Fruit fly (Drosophila melanogaster) whole organism, pupa: ENCODE measurements around the gene DIP-kappa.

Experiments
- CG10348 ChIP-seq: fragments of 200-800 bp; sonication (Bioruptor generic); IDR thresholded peaks from 2 replicates; pipeline ENCODE4 v1.3.6; 2022; ENCODE audit warnings: missing biosample characterization, missing genetic modification characterization
- CG12605 ChIP-seq: fragments of 200-800 bp; sonication (Bioruptor generic); IDR thresholded peaks from 2 replicates; pipeline ENCODE4 v1.3.6; 2022; ENCODE audit warnings: missing biosample characterization, missing genetic modification characterization
- CG13204 ChIP-seq: fragments of 200-800 bp; sonication (Bioruptor generic); optimal IDR thresholded peaks from 2 replicates; lab custom pipeline; 2018; ENCODE audit warnings: missing biosample characterization, mild to moderate bottlenecking, missing genetic modification characterization, moderate library complexity
- CG14655 ChIP-seq: fragments of 200-800 bp; sonication (Bioruptor generic); optimal IDR thresholded peaks from 3 replicates; lab custom pipeline; 2017; ENCODE audit warnings: mild to moderate bottlenecking, missing biosample characterization, missing genetic modification reagents, missing genetic modification characterization
- CG15710 ChIP-seq: fragments of 200-800 bp; sonication (Bioruptor generic); optimal IDR thresholded peaks from 2 replicates; lab custom pipeline; 2018; ENCODE audit warnings: missing biosample characterization, mild to moderate bottlenecking, missing genetic modification characterization, moderate library complexity
- CG17806 ChIP-seq: fragments of 200-800 bp; sonication (Bioruptor generic); optimal IDR thresholded peaks from 2 replicates; lab custom pipeline; 2018; ENCODE audit warnings: missing biosample characterization, mild to moderate bottlenecking, missing genetic modification characterization, moderate library complexity
- CG32121 ChIP-seq: fragments of 200-800 bp; sonication (Bioruptor generic); IDR thresholded peaks from 2 replicates; pipeline ENCODE4 v1.3.6; 2022; ENCODE audit warnings: missing biosample characterization, missing genetic modification characterization
- CG34367 ChIP-seq: fragments of 200-800 bp; sonication (Bioruptor generic); optimal IDR thresholded peaks from 2 replicates; lab custom pipeline; 2018; ENCODE audit warnings: missing biosample characterization, mild to moderate bottlenecking, missing genetic modification characterization
- CG4496 ChIP-seq: fragments of 200-800 bp; sonication (Bioruptor generic); IDR thresholded peaks from 3 replicates; pipeline ENCODE4 v1.3.6; 2022; ENCODE audit warnings: missing biosample characterization, missing genetic modification characterization
- CG8159 ChIP-seq: fragments of 200-800 bp; sonication (Bioruptor generic); optimal IDR thresholded peaks from 3 replicates; lab custom pipeline; 2018; ENCODE audit warnings: missing biosample characterization, mild to moderate bottlenecking, missing genetic modification characterization, moderate library complexity
- CG8301 ChIP-seq: fragments of 200-800 bp; sonication (Bioruptor generic); optimal IDR thresholded peaks from 2 replicates; lab custom pipeline; 2018; ENCODE audit warnings: missing biosample characterization, mild to moderate bottlenecking, missing genetic modification characterization
- CG9948 ChIP-seq: fragments of 200-800 bp; sonication (Bioruptor generic); optimal IDR thresholded peaks from 2 replicates; lab custom pipeline; 2018; ENCODE audit warnings: missing biosample characterization, mild to moderate bottlenecking, missing genetic modification characterization, moderate library complexity
- D1 ChIP-seq: fragments of 200-800 bp; sonication (Bioruptor generic); optimal IDR thresholded peaks from 2 replicates; lab custom pipeline; 2018; ENCODE audit warnings: missing biosample characterization, mild to moderate bottlenecking, missing genetic modification characterization, moderate library complexity
- EcR ChIP-seq: fragments of 200-800 bp; sonication (Bioruptor generic); optimal IDR thresholded peaks from 3 replicates; lab custom pipeline; 2019; ENCODE audit warnings: missing biosample characterization, missing genetic modification characterization, mild to moderate bottlenecking, moderate library complexity, missing genetic modification reagents
- Ets98B ChIP-seq: fragments of 200-800 bp; sonication (Bioruptor generic); IDR thresholded peaks from 2 replicates; pipeline ENCODE4 v1.3.6; 2022; ENCODE audit warnings: missing biosample characterization, missing genetic modification characterization
- Pif1A ChIP-seq: fragments of 200-800 bp; sonication (Bioruptor generic); optimal IDR thresholded peaks from 3 replicates; lab custom pipeline; 2016; ENCODE audit warnings: missing biosample characterization, missing genetic modification characterization
- Pif1B ChIP-seq: fragments of 200-800 bp; sonication (Bioruptor generic); optimal IDR thresholded peaks from 3 replicates; lab custom pipeline; 2016; ENCODE audit warnings: missing biosample characterization, missing genetic modification characterization
- Snoo ChIP-seq: fragments of 200-800 bp; sonication (Bioruptor generic); optimal IDR thresholded peaks from 3 replicates; lab custom pipeline; 2017; ENCODE audit warnings: missing biosample characterization, mild to moderate bottlenecking, missing genetic modification characterization, inconsistent platforms
- fd96Ca ChIP-seq: fragments of 200-800 bp; sonication (Bioruptor generic); IDR thresholded peaks from 3 replicates; pipeline ENCODE4 v1.3.6; 2022; ENCODE audit warnings: missing biosample characterization, missing genetic modification characterization
- gl ChIP-seq: fragments of 200-800 bp; sonication (Bioruptor generic); optimal IDR thresholded peaks from 2 replicates; lab custom pipeline; 2018; ENCODE audit warnings: missing biosample characterization, mild to moderate bottlenecking, missing genetic modification characterization
- rn ChIP-seq: fragments of 200-800 bp; sonication (Bioruptor generic); IDR thresholded peaks from 2 replicates; pipeline ENCODE4 v1.3.6; 2022; ENCODE audit warnings: missing biosample characterization, missing genetic modification characterization

Gene DIP-kappa

dm6 chr2L:13707915-13708314, 9.2 kb downstream of the DIP-kappa start, which contains the start of gene Gpo3:
TSS of gene Gpo3 (plus strand) at chr2L:13708215.
- TF ChIP-seq CG15710 (tag; lab: Kevin White, UChicago) (no peak), Pif1A (GFP tag; lab: Kevin White, UChicago) (no peak), CG17806 (tag; lab: Kevin White, UChicago) (no peak), D1 (tag; lab: Kevin White, UChicago) (no peak), Snoo (tag; lab: Kevin White, UChicago) (no peak), gl (no peak), CG32121 (GFP tag; lab: Robert Waterston, UW) (no peak), CG4496 (no peak), CG13204 (no peak), CG12605 (GFP tag; lab: Robert Waterston, UW) (no peak), fd96Ca (GFP tag; lab: Robert Waterston, UW) (no peak), rn (GFP tag; lab: Robert Waterston, UW) (no peak), CG14655 (GFP tag; lab: Kevin White, UChicago) (no peak), EcR (no peak), Pif1B (no peak), CG9948 (tag; lab: Kevin White, UChicago) (no peak), CG10348 (no peak), CG34367 (tag; lab: Kevin White, UChicago) (no peak), CG8301 (tag; lab: Kevin White, UChicago) (no peak)

DNA sequence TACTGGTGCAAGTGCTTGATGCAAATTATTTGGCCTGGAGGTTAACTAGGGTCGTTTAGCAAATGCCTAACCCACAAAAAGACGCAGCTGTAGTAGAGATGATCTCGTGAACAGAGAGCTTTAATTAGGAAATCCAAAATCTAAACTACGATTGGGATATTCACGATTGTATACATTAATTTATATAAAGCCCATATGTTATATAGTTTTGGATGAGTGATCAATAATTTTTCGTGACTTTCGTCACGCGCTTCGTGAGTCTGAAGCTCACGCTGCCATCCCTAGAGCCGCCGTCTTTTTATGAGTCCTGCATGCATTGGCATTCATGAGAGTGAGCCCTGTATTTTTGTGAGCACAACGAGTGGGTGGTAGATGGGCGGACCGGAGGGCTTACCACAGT, 18.1 kb downstream of the DIP-kappa start:
- TF ChIP-seq CG15710 (tag; lab: Kevin White, UChicago) (no peak), CG8301 (tag; lab: Kevin White, UChicago) (no peak), CG8159 (peak; percentile 53), Ets98B (GFP tag; lab: Robert Waterston, UW) (no peak), fd96Ca (GFP tag; lab: Robert Waterston, UW) (0 out of 3 replicates have a peak, but pooled peaks have one; percentile 16), CG4496 (no peak), CG10348 (no peak), EcR (no peak), CG14655 (GFP tag; lab: Kevin White, UChicago) (peak; percentile 15), CG34367 (tag; lab: Kevin White, UChicago) (no peak)

- peak; percentile 22; the same call in 1 of the 2 replicates for TF ChIP-seq Ets98B (GFP tag; lab: Robert Waterston, UW)
- TF ChIP-seq Pif1B: peak; percentile 48
- no peak for TF ChIP-seq gl
- peak; percentile 11 for TF ChIP-seq D1 (tag; lab: Kevin White, UChicago)
- 0 out of 2 replicates have a peak, but pooled peaks have one; percentile 26 for TF ChIP-seq CG10348
- peak; percentile 86 for TF ChIP-seq Pif1A (GFP tag; lab: Kevin White, UChicago)
- peak; percentile 66 for TF ChIP-seq CG14655 (GFP tag; lab: Kevin White, UChicago)
- TF ChIP-seq CG4496: peak; percentile 67; the same call in 2 of the 3 replicates
- peak; percentile 82 for TF ChIP-seq CG15710 (tag; lab: Kevin White, UChicago)
- TF ChIP-seq CG34367 (tag; lab: Kevin White, UChicago): peak; percentile 67
- TF ChIP-seq CG17806 (tag; lab: Kevin White, UChicago): peak; percentile 45
- TF ChIP-seq CG9948 (tag; lab: Kevin White, UChicago): peak; percentile 44
- 0 out of 2 replicates have a peak, but pooled peaks have one; percentile 22 for TF ChIP-seq CG12605 (GFP tag; lab: Robert Waterston, UW)
- TF ChIP-seq CG13204: peak; percentile 98
- no peak; the same call in 2 of the 3 replicates for TF ChIP-seq fd96Ca (GFP tag; lab: Robert Waterston, UW)
- no peak for TF ChIP-seq rn (GFP tag; lab: Robert Waterston, UW)
- TF ChIP-seq Snoo (tag; lab: Kevin White, UChicago): peak; percentile 69
- TF ChIP-seq CG32121 (GFP tag; lab: Robert Waterston, UW): 0 out of 2 replicates have a peak, but pooled peaks have one; percentile 38
- TF ChIP-seq CG8159: peak; percentile 69
- TF ChIP-seq EcR: no peak
- TF ChIP-seq CG8301 (tag; lab: Kevin White, UChicago): peak; percentile 54
Observed at dm6 chr2L:13666017-13666667, 51.0 kb downstream of the DIP-kappa start.

dm6 chr2L:13665025-13665881, 51.9 kb downstream of the DIP-kappa start, which contains the start of gene CG18507:
TSS of gene CG18507 (plus strand) at chr2L:13665525.
- TF ChIP-seq CG13204 (peak; percentile 86), Snoo (tag; lab: Kevin White, UChicago) (no peak), CG14655 (GFP tag; lab: Kevin White, UChicago) (peak; percentile 51), CG15710 (tag; lab: Kevin White, UChicago) (peak; percentile 42), CG34367 (tag; lab: Kevin White, UChicago) (peak; percentile 60), gl (peak; percentile 88), EcR (no peak), rn (GFP tag; lab: Robert Waterston, UW) (peak; percentile 60), D1 (tag; lab: Kevin White, UChicago) (no peak), CG32121 (GFP tag; lab: Robert Waterston, UW) (peak; percentile 77), CG4496 (peak; percentile 88), CG12605 (GFP tag; lab: Robert Waterston, UW) (peak; percentile 88), Pif1A (GFP tag; lab: Kevin White, UChicago) (peak; percentile 75), CG8159 (peak; percentile 57), CG8301 (tag; lab: Kevin White, UChicago) (peak; percentile 15), CG17806 (tag; lab: Kevin White, UChicago) (peak; percentile 38), CG9948 (tag; lab: Kevin White, UChicago) (no peak), Pif1B (peak; percentile 48), CG10348 (no peak), Ets98B (GFP tag; lab: Robert Waterston, UW) (peak; percentile 85), fd96Ca (GFP tag; lab: Robert Waterston, UW) (peak; percentile 73; the same call in 2 of the 3 replicates)
